Worm (Caenorhabditis elegans) whole organism, L1 larva: Measurements from ENCODE around the gene nlp-7.

Source experiments
- nhr-12 ChIP-seq: sonication (generic microtip); optimal IDR thresholded peaks from 2 replicates; lab custom pipeline; 2017; ENCODE audit warnings: missing biosample characterization, missing genetic modification characterization
- skn-1 ChIP-seq: fragments of 150-350 bp; optimal IDR thresholded peaks from 2 replicates; lab custom pipeline; 2014; ENCODE audit warnings: missing biosample characterization, missing genetic modification characterization
- sptf-1 ChIP-seq: fragments of 150-350 bp; optimal IDR thresholded peaks from 2 replicates; lab custom pipeline; 2014; ENCODE audit warnings: missing biosample characterization, missing genetic modification characterization

DNA sequence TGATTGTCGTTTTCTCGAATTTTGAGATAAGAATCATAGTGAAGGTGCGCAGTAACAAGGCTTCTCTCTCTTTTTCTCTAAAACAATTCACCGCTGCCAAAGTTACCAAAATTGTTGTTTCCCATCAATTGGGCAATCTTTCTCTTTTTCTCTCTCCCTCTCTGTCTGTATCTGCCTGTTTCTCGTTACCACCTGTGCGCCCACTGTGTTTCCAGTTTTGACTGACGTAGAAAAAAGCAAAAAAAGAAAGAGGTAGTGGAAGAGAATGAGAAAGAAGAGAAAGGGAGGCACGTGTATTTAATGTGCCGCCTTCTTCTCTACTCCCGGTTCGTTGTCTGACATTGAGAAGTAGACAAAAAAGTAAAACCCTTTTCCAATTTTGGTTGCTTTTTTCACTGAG, 42.9 kb upstream of the nlp-7 start:
- TF ChIP-seq skn-1 (tag; lab: Kevin White, UChicago) (no peak), sptf-1 (no peak), nhr-12 (tag; lab: Kevin White, UChicago) (no peak)
